Fruit fly (Drosophila melanogaster): ENCODE measurements around the gene SsRbeta.
A peak's percentile ranks its signal among the peaks of the same experiment; 100 is the strongest.

- TF ChIP-seq svp (GFP tag) = no peak
- TF ChIP-seq CG6163 (GFP tag; IDR thresholded peaks at IDR 0.05) = no peak
- TF ChIP-seq Sox102F (GFP tag; optimal IDR thresholded peaks at IDR 0.05) = no peak
- TF ChIP-seq Gug (GFP tag; IDR thresholded peaks at IDR 0.05) = no peak
- TF ChIP-seq acj6 (GFP tag; optimal IDR thresholded peaks at IDR 0.05) = no peak
- TF ChIP-seq Hr39 (GFP tag; optimal IDR thresholded peaks at IDR 0.05) = no peak
- no peak for TF ChIP-seq fd85E (GFP tag; optimal IDR thresholded peaks at IDR 0.05)
- no peak for TF ChIP-seq dac (GFP tag; optimal IDR thresholded peaks at IDR 0.05)
- TF ChIP-seq CG16779 (tag; optimal IDR thresholded peaks at IDR 0.05) = no peak
- TF ChIP-seq fkh (GFP tag; optimal IDR thresholded peaks at IDR 0.05) = no peak
- TF ChIP-seq eg (GFP tag; IDR thresholded peaks at IDR 0.05) = peak; percentile 29; the same call in 1 of the 3 replicates
Observed at dm6 chr3L:16158322-16158721, 28.9 kb downstream of the SsRbeta start.

All from whole organism, prepupa.